Fruit fly (Drosophila melanogaster): ENCODE data around the gene HLH3B.
A peak's percentile ranks its signal among the peaks of the same experiment; 100 is the strongest.

Gene HLH3B

dm6 chrX:2653533-2654296 lies 27.8 kb downstream of the HLH3B start (continued):
- TF ChIP-seq sens-2 (GFP tag; IDR thresholded peaks at IDR 0.05) (no peak), lov (optimal IDR thresholded peaks at IDR 0.05) (no peak), lov (GFP tag; IDR thresholded peaks at IDR 0.05) (no peak), bcd (GFP tag; optimal IDR thresholded peaks at IDR 0.05) (no peak), dan (GFP tag; IDR thresholded peaks at IDR 0.05) (no peak), CG2202 (tag; optimal IDR thresholded peaks at IDR 0.05) (no peak), seq (GFP tag; IDR thresholded peaks at IDR 0.05) (no peak), gfzf (GFP tag; optimal IDR thresholded peaks at IDR 0.05) (no peak), da (GFP tag; optimal IDR thresholded peaks at IDR 0.05) (no peak), wdn (GFP tag; IDR thresholded peaks at IDR 0.05) (no peak), sob (GFP tag; IDR thresholded peaks at IDR 0.05) (no peak), ro (GFP tag; IDR thresholded peaks at IDR 0.05) (no peak), CG6854 (GFP tag; optimal IDR thresholded peaks at IDR 0.05) (no peak), tna (GFP tag; IDR thresholded peaks at IDR 0.05; ENCODE audit: partially characterized antibody) (no peak), CG10462 (GFP tag; optimal IDR thresholded peaks at IDR 0.05) (no peak), HLHmδ (GFP tag; optimal IDR thresholded peaks at IDR 0.05) (no peak), ash1 (GFP tag; optimal IDR thresholded peaks at IDR 0.05) (no peak), Bgb (GFP tag; IDR thresholded peaks at IDR 0.05; ENCODE audit: partially characterized antibody) (no peak), gcm2 (GFP tag; optimal IDR thresholded peaks at IDR 0.05) (no peak), Ravus (GFP tag; IDR thresholded peaks at IDR 0.05) (no peak), CG1233 (GFP tag; optimal IDR thresholded peaks at IDR 0.05) (no peak), pb (GFP tag; optimal IDR thresholded peaks at IDR 0.05) (no peak), Atf6 (GFP tag; IDR thresholded peaks at IDR 0.05) (no peak), CG1529 (GFP tag; optimal IDR thresholded peaks at IDR 0.05) (no peak), CG4282 (GFP tag; optimal IDR thresholded peaks at IDR 0.05) (no peak), Oli (tag; optimal IDR thresholded peaks at IDR 0.05) (no peak), CG10321 (GFP tag; IDR thresholded peaks at IDR 0.05) (no peak), YL-1 (GFP tag; optimal IDR thresholded peaks at IDR 0.05) (no peak), fd64A (GFP tag; optimal IDR thresholded peaks at IDR 0.05) (peak; percentile 61), HmgD (GFP tag; optimal IDR thresholded peaks at IDR 0.05) (no peak), Pdp1 (GFP tag; optimal IDR thresholded peaks at IDR 0.05) (peak in 1 of 2 experiments; percentile 64), CHES-1-like (GFP tag; optimal IDR thresholded peaks at IDR 0.05) (no peak), Six4 (GFP tag; optimal IDR thresholded peaks at IDR 0.05) (no peak), CG12104 (GFP tag; optimal IDR thresholded peaks at IDR 0.05) (no peak), Nf-YC (tag; optimal IDR thresholded peaks at IDR 0.05) (no peak), wek (GFP tag; optimal IDR thresholded peaks at IDR 0.05) (peak; percentile 26), CG10274 (GFP tag; optimal IDR thresholded peaks at IDR 0.05) (no peak), sna (GFP tag; IDR thresholded peaks at IDR 0.05; ENCODE audit: partially characterized antibody) (no peak), unc-4 (GFP tag; IDR thresholded peaks at IDR 0.05; ENCODE audit: partially characterized antibody) (no peak), ssp (GFP tag; IDR thresholded peaks at IDR 0.05) (no peak), Dip3 (GFP tag; optimal IDR thresholded peaks at IDR 0.05) (no peak), CG12744 (GFP tag; optimal IDR thresholded peaks at IDR 0.05) (no peak), NC2α (GFP tag; optimal IDR thresholded peaks at IDR 0.05) (no peak), zfh2 (GFP tag; optimal IDR thresholded peaks at IDR 0.05) (no peak), CG8281 (tag; optimal IDR thresholded peaks at IDR 0.05) (no peak), dmrt99B (tag; optimal IDR thresholded peaks at IDR 0.05) (peak; percentile 5), kni (GFP tag; optimal IDR thresholded peaks at IDR 0.05) (no peak), CG5953 (GFP tag; IDR thresholded peaks at IDR 0.05) (no peak), yki (optimal IDR thresholded peaks at IDR 0.05) (no peak), Deaf1 (tag; optimal IDR thresholded peaks at IDR 0.05) (no peak), CTCF (GFP tag; optimal IDR thresholded peaks at IDR 0.05) (peak; percentile 21), Lpt (GFP tag; optimal IDR thresholded peaks at IDR 0.05) (no peak)
